Worm (Caenorhabditis elegans) whole organism, young adult: ENCODE data around the gene lurp-2.
"Not testable (repeated sequence)": the region's sequence is repeated elsewhere in the genome, so short reads cannot be mapped to it uniquely, and the experiment has no call there.

Experiments used
- F22D6.2 ChIP-seq: sonication (generic microtip); optimal IDR thresholded peaks from 2 replicates; lab custom pipeline; 2016; ENCODE audit warnings: mild to moderate bottlenecking, missing genetic modification characterization, missing compliant biosample characterization
- F23B12.7 ChIP-seq: sonication (generic microtip); optimal IDR thresholded peaks from 2 replicates; lab custom pipeline; 2017; ENCODE audit warnings: missing genetic modification characterization, mild to moderate bottlenecking, missing compliant biosample characterization, antibody characterized with exemption, moderate library complexity; ENCODE audit not compliant: insufficient read depth
- F33H1.4 ChIP-seq: fragments of 200-800 bp; sonication (Bioruptor generic); IDR thresholded peaks from 2 replicates; pipeline ENCODE4 v1.3.6; 2022; ENCODE audit warnings: missing genetic modification reagents, missing genetic modification characterization, missing compliant biosample characterization
- F55B11.4 ChIP-seq: sonication (generic microtip); optimal IDR thresholded peaks from 2 replicates; lab custom pipeline; 2016; ENCODE audit warnings: missing compliant biosample characterization, missing genetic modification characterization, borderline replicate concordance; ENCODE audit not compliant: insufficient read depth
- F57A8.1 ChIP-seq: fragments of 200-800 bp; sonication (Bioruptor generic); optimal IDR thresholded peaks from 2 replicates; lab custom pipeline; 2018; ENCODE audit warnings: mild to moderate bottlenecking, missing genetic modification characterization, moderate library complexity, missing compliant biosample characterization
- T07F8.4 ChIP-seq: sonication (generic microtip); optimal IDR thresholded peaks from 2 replicates; lab custom pipeline; 2016; ENCODE audit warnings: mild to moderate bottlenecking, missing genetic modification characterization, moderate library complexity, missing compliant biosample characterization
- Y53F4B.3 ChIP-seq: fragments of 200-800 bp; sonication (Bioruptor generic); IDR thresholded peaks from 2 replicates; pipeline ENCODE4 v1.3.6; 2022; ENCODE audit warnings: missing genetic modification reagents, missing genetic modification characterization, missing compliant biosample characterization
- Y53G8AR.9 ChIP-seq: fragments of 200-800 bp; sonication (Bioruptor generic); conservative IDR thresholded peaks from 2 replicates; pipeline ENCODE4 v1.3.6; 2022; ENCODE audit warnings: missing genetic modification reagents, missing genetic modification characterization, missing compliant biosample characterization
- Y79H2A.3 ChIP-seq: fragments of 200-800 bp; sonication (Bioruptor generic); conservative IDR thresholded peaks from 2 replicates; pipeline ENCODE4 v1.3.6; 2022; ENCODE audit warnings: missing genetic modification reagents, missing genetic modification characterization, missing compliant biosample characterization
- aptf-3 ChIP-seq: fragments of 200-800 bp; sonication (Bioruptor generic); IDR thresholded peaks from 2 replicates; pipeline ENCODE4 v1.3.6; 2022; ENCODE audit warnings: missing genetic modification characterization, missing compliant biosample characterization
- bed-2 ChIP-seq: fragments of 200-800 bp; sonication (Bioruptor generic); IDR thresholded peaks from 2 replicates; pipeline ENCODE4 v1.3.6; 2022; ENCODE audit warnings: missing genetic modification reagents, missing genetic modification characterization, missing compliant biosample characterization
- cebp-2 ChIP-seq: fragments of 200-800 bp; sonication (Bioruptor generic); IDR thresholded peaks from 2 replicates; pipeline ENCODE4 v1.3.6; 2022; ENCODE audit warnings: missing genetic modification characterization, missing compliant biosample characterization
- ceh-100 ChIP-seq: fragments of 200-800 bp; sonication (Bioruptor generic); IDR thresholded peaks from 2 replicates; pipeline ENCODE4 v1.3.6; 2022; ENCODE audit warnings: missing genetic modification reagents, missing genetic modification characterization, missing compliant biosample characterization
- ceh-40 ChIP-seq: fragments of 200-800 bp; sonication (Bioruptor generic); IDR thresholded peaks from 2 replicates; pipeline ENCODE4 v1.3.6; 2022; ENCODE audit warnings: missing genetic modification characterization, missing compliant biosample characterization
- ceh-58 ChIP-seq: fragments of 200-800 bp; sonication (Bioruptor generic); IDR thresholded peaks from 2 replicates; pipeline ENCODE4 v1.3.6; 2022; ENCODE audit warnings: missing genetic modification characterization, missing compliant biosample characterization
- efl-1 ChIP-seq: fragments of 150-350 bp; optimal IDR thresholded peaks from 2 replicates; lab custom pipeline; 2014; ENCODE audit warnings: missing biosample characterization, missing genetic modification reagents, missing genetic modification characterization
- egl-44 ChIP-seq: fragments of 200-800 bp; sonication (Bioruptor generic); IDR thresholded peaks from 2 replicates; pipeline ENCODE4 v1.3.6; 2022; ENCODE audit warnings: missing genetic modification reagents, missing genetic modification characterization, missing compliant biosample characterization
- egrh-3 ChIP-seq: fragments of 200-800 bp; sonication (Bioruptor generic); IDR thresholded peaks from 2 replicates; pipeline ENCODE4 v1.3.6; 2022; ENCODE audit warnings: missing genetic modification reagents, missing genetic modification characterization, missing compliant biosample characterization
- ekl-4 ChIP-seq: fragments of 200-800 bp; sonication (Bioruptor generic); IDR thresholded peaks from 2 replicates; pipeline ENCODE4 v1.3.6; 2022; ENCODE audit warnings: missing genetic modification reagents, missing genetic modification characterization, missing compliant biosample characterization
- gei-17 ChIP-seq: fragments of 200-800 bp; sonication (Bioruptor generic); optimal IDR thresholded peaks from 2 replicates; lab custom pipeline; 2018; ENCODE audit warnings: mild to moderate bottlenecking, missing genetic modification characterization, missing compliant biosample characterization
- him-1 ChIP-seq: sonication (generic microtip); optimal IDR thresholded peaks from 2 replicates; lab custom pipeline; 2016; ENCODE audit warnings: missing genotype, missing genetic modification reagents, missing genetic modification characterization, missing compliant biosample characterization
- hmg-20 ChIP-seq: fragments of 200-800 bp; sonication (Bioruptor generic); IDR thresholded peaks from 2 replicates; pipeline ENCODE4 v1.3.6; 2022; ENCODE audit warnings: missing genetic modification reagents, missing genetic modification characterization, missing compliant biosample characterization
- lin-26 ChIP-seq: fragments of 200-800 bp; sonication (Bioruptor generic); IDR thresholded peaks from 2 replicates; pipeline ENCODE4 v1.3.6; 2022; ENCODE audit warnings: missing genetic modification reagents, missing genetic modification characterization, missing compliant biosample characterization
- madf-10 ChIP-seq: sonication (generic microtip); optimal IDR thresholded peaks from 2 replicates; lab custom pipeline; 2016; ENCODE audit warnings: mild to moderate bottlenecking, missing genetic modification characterization, missing compliant biosample characterization
- madf-6 ChIP-seq: fragments of 200-800 bp; sonication (Bioruptor generic); IDR thresholded peaks from 2 replicates; pipeline ENCODE4 v1.3.6; 2022; ENCODE audit warnings: missing genetic modification reagents, missing genetic modification characterization, missing compliant biosample characterization
- mxl-1 ChIP-seq: sonication (generic microtip); optimal IDR thresholded peaks from 2 replicates; lab custom pipeline; 2016; ENCODE audit warnings: missing genetic modification characterization, missing compliant biosample characterization
- nfya-1 ChIP-seq: sonication (generic microtip); optimal IDR thresholded peaks from 2 replicates; lab custom pipeline; 2017; ENCODE audit warnings: antibody characterized with exemption, missing compliant biosample characterization, missing genetic modification characterization, borderline replicate concordance; ENCODE audit not compliant: insufficient read depth
- nfyb-1 ChIP-seq: fragments of 200-800 bp; sonication (Bioruptor generic); IDR thresholded peaks from 2 replicates; pipeline ENCODE4 v1.3.6; 2022; ENCODE audit warnings: missing genetic modification reagents, missing genetic modification characterization, missing compliant biosample characterization
- nhr-120 ChIP-seq: fragments of 200-800 bp; sonication (Bioruptor generic); IDR thresholded peaks from 2 replicates; pipeline ENCODE4 v1.3.6; 2022; ENCODE audit warnings: missing genetic modification characterization, missing compliant biosample characterization
- nhr-179 ChIP-seq: sonication (generic microtip); optimal IDR thresholded peaks from 2 replicates; lab custom pipeline; 2016; ENCODE audit warnings: mild to moderate bottlenecking, missing genetic modification characterization, missing compliant biosample characterization
- nhr-90 ChIP-seq: sonication (generic microtip); optimal IDR thresholded peaks from 2 replicates; lab custom pipeline; 2016; ENCODE audit warnings: missing genotype, mild to moderate bottlenecking, missing genetic modification characterization, missing compliant biosample characterization
- pbrm-1 ChIP-seq: fragments of 200-800 bp; sonication (Bioruptor generic); IDR thresholded peaks from 2 replicates; pipeline ENCODE4 v1.3.6; 2022; ENCODE audit warnings: missing genetic modification reagents, missing genetic modification characterization, missing compliant biosample characterization
- pha-4 ChIP-seq: fragments of 150-350 bp; sonication (generic microtip); optimal IDR thresholded peaks from 2 replicates; lab custom pipeline; 2014; ENCODE audit warnings: missing biosample characterization, missing genetic modification reagents, missing genetic modification characterization
- repo-1 ChIP-seq: sonication (generic microtip); optimal IDR thresholded peaks from 2 replicates; lab custom pipeline; 2017; ENCODE audit warnings: mild to moderate bottlenecking, missing genetic modification characterization, missing compliant biosample characterization
- rpc-1 ChIP-seq, 2 experiments: fragments of 150-350 bp in 1 of 2; sonication (generic microtip) in 1 of 2; optimal IDR thresholded peaks; 2 replicates each; lab custom pipeline; 2014 to 2018; ENCODE audit warnings: missing biosample characterization in 1 of 2, missing genetic modification characterization in 1 of 2, missing genetic modification reagents in 1 of 2, missing genotype in 1 of 2
- sdz-38 ChIP-seq: sonication (generic microtip); optimal IDR thresholded peaks from 2 replicates; lab custom pipeline; 2016; ENCODE audit warnings: missing genotype, missing genetic modification characterization, missing compliant biosample characterization
- snpc-1.1 ChIP-seq: sonication (generic microtip); optimal IDR thresholded peaks from 2 replicates; lab custom pipeline; 2017; ENCODE audit warnings: missing genetic modification characterization, mild to moderate bottlenecking, missing compliant biosample characterization, antibody characterized with exemption, moderate library complexity, missing genotype, missing genetic modification reagents; ENCODE audit not compliant: insufficient read depth
- snpc-1.3 ChIP-seq: sonication (generic microtip); optimal IDR thresholded peaks from 2 replicates; lab custom pipeline; 2017; ENCODE audit warnings: missing genetic modification characterization, mild to moderate bottlenecking, missing compliant biosample characterization, antibody characterized with exemption, moderate library complexity, missing genotype, missing genetic modification reagents; ENCODE audit not compliant: insufficient read depth
- somi-1 ChIP-seq: fragments of 200-800 bp; sonication (Bioruptor generic); optimal IDR thresholded peaks from 2 replicates; lab custom pipeline; 2018; ENCODE audit warnings: mild to moderate bottlenecking, missing genetic modification characterization, missing compliant biosample characterization
- tlf-1 ChIP-seq: fragments of 200-800 bp; sonication (Bioruptor generic); optimal IDR thresholded peaks from 2 replicates; lab custom pipeline; 2018; ENCODE audit warnings: mild to moderate bottlenecking, missing genetic modification characterization, missing compliant biosample characterization
- xnd-1 ChIP-seq: sonication (generic microtip); optimal IDR thresholded peaks from 2 replicates; lab custom pipeline; 2016; ENCODE audit warnings: missing genotype, missing genetic modification reagents, missing genetic modification characterization, missing compliant biosample characterization
- ztf-25 ChIP-seq: fragments of 200-800 bp; sonication (Bioruptor generic); IDR thresholded peaks from 2 replicates; pipeline ENCODE4 v1.3.6; 2022; ENCODE audit warnings: missing genetic modification reagents, missing genetic modification characterization, missing compliant biosample characterization
- ztf-28 ChIP-seq: fragments of 200-800 bp; sonication (Bioruptor generic); IDR thresholded peaks from 2 replicates; pipeline ENCODE4 v1.3.6; 2022; ENCODE audit warnings: missing genetic modification reagents, missing genetic modification characterization, missing compliant biosample characterization

The lurp-2 gene

DNA sequence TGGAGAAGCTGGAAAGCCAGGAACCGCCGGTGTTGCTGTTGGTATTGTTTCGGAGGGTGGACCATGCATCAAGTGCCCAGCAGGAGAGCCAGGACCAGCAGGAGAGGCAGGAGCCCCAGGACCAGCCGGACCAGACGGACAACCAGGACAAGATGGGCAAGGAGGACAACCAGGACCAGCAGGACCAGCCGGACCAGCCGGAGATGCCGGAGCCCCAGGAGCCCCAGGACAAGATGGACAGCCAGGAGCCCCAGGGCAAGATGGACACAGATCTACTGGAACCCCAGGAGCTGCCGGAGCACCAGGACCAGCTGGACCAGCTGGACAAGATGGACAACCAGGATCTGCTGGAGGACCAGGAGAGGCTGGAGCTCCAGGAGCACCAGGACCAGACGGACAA, 10.6 kb upstream of the lurp-2 start:
- TF ChIP-seq aptf-3 (GFP tag; lab: Robert Waterston, UW) (no peak), bed-2 (GFP tag; lab: Robert Waterston, UW) (no peak), nfyb-1 (no peak), F22D6.2 (tag; lab: Kevin White, UChicago) (no peak), F23B12.7 (tag; lab: Kevin White, UChicago) (no peak), ekl-4 (GFP tag; lab: Robert Waterston, UW) (no peak), somi-1 (no peak), T07F8.4 (tag; lab: Kevin White, UChicago) (no peak), ztf-25 (GFP tag; lab: Robert Waterston, UW) (0 out of 2 replicates have a peak, but pooled peaks have one; percentile 41), egrh-3 (peak; percentile 94), nhr-179 (tag; lab: Kevin White, UChicago) (no peak)

DNA sequence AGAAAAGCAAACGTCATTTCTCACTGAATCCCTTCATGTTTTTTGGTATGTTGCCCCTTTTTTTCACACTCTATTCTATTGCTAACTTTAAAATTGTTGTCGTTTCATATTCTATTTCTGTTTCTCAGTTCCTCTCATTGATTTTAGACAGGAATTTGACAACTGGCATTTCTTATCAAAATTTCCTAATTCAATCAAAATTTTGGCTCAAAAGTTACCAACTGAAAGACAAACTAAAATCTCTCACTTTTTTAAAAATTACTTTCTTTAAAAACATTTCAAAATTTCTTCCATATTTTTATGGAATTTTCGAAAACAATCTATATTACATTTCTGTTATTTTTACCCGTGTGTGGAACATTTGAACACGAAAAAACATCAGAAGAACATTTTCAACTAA, 9.9 kb upstream of the lurp-2 start, which contains the start of gene Y2H9A.6:
TSS of gene Y2H9A.6 (plus strand) at position 301 of the 400 bp plus-strand sequence.
- TF ChIP-seq nhr-120 (GFP tag; lab: Robert Waterston, UW); xnd-1; lin-26 (GFP tag; lab: Robert Waterston, UW): not testable (repeated sequence)
- TF ChIP-seq, all 124 proteins: peak for 0; not testable (repeated sequence) for 124

ce11 chrV:13445229-13445949, 8.0 kb upstream of the lurp-2 start, which contains the start of gene Y2H9A.4:
TSS of gene Y2H9A.4 (plus strand) at chrV:13445899.
- TF ChIP-seq pbrm-1 (GFP tag; lab: Robert Waterston, UW): no peak
- no peak for TF ChIP-seq ztf-28
- no peak for TF ChIP-seq aptf-3 (GFP tag; lab: Robert Waterston, UW)
- no peak for TF ChIP-seq nhr-90 (tag; lab: Kevin White, UChicago)
- no peak for TF ChIP-seq nfyb-1
- no peak for TF ChIP-seq ceh-40 (GFP tag; lab: Robert Waterston, UW)
- TF ChIP-seq sdz-38 (tag; lab: Kevin White, UChicago): no peak
- TF ChIP-seq ceh-58 (GFP tag; lab: Robert Waterston, UW): no peak
- no peak for TF ChIP-seq madf-10
- TF ChIP-seq F55B11.4 (tag; lab: Kevin White, UChicago): no peak
- no peak for TF ChIP-seq Y79H2A.3 (GFP tag; lab: Robert Waterston, UW)
- no peak for TF ChIP-seq madf-6 (GFP tag; lab: Robert Waterston, UW)
- TF ChIP-seq repo-1: no peak
- no peak for TF ChIP-seq Y53F4B.3 (GFP tag; lab: Robert Waterston, UW)

- TF ChIP-seq pbrm-1 (GFP tag; lab: Robert Waterston, UW) (no peak), him-1 (tag; lab: Kevin White, UChicago) (no peak), efl-1 (no peak), gei-17 (GFP tag; lab: Kevin White, UChicago) (no peak), egl-44 (GFP tag; lab: Robert Waterston, UW) (no peak), ceh-100 (GFP tag; lab: Robert Waterston, UW) (no peak), tlf-1 (GFP tag; lab: Kevin White, UChicago) (no peak), xnd-1 (no peak), hmg-20 (GFP tag; lab: Robert Waterston, UW) (no peak), nfya-1 (no peak), Y53G8AR.9 (no peak), rpc-1 (optimal IDR thresholded peaks at IDR 0.05; lab: Kevin White, UChicago) (no peak), rpc-1 (tag; optimal IDR thresholded peaks at IDR 0.05; lab: Kevin White, UChicago) (no peak), mxl-1 (tag; lab: Kevin White, UChicago) (no peak), cebp-2 (GFP tag; lab: Robert Waterston, UW) (no peak), pha-4 (tag; lab: Kevin White, UChicago) (no peak), F57A8.1 (GFP tag; lab: Kevin White, UChicago) (no peak), snpc-1.3 (tag; lab: Kevin White, UChicago) (no peak), snpc-1.1 (no peak), F33H1.4 (GFP tag; lab: Robert Waterston, UW) (no peak)
These were observed 2.0 kb downstream of the lurp-2 start, which contains the start of gene lurp-3 for ce11 chrV:13455448-13455847. TSS of gene lurp-3 (plus strand) at chrV:13455748.
